Worm (Caenorhabditis elegans): ENCODE measurements around the gene gtf-2H5.

- TF ChIP-seq nhr-237 (tag; optimal IDR thresholded peaks at IDR 0.05) (no peak), nhr-11 (tag; optimal IDR thresholded peaks at IDR 0.05) (no peak), fos-1 (tag; optimal IDR thresholded peaks at IDR 0.05) (no peak), unc-86 (tag; optimal IDR thresholded peaks at IDR 0.05) (no peak), tbx-2 (tag; optimal IDR thresholded peaks at IDR 0.05) (no peak), mab-9 (GFP tag; IDR thresholded peaks at IDR 0.05) (no peak), ceh-63 (GFP tag; optimal IDR thresholded peaks at IDR 0.05) (no peak), nhr-12 (tag; optimal IDR thresholded peaks at IDR 0.05) (no peak)
These were observed 29.7 kb downstream of the gtf-2H5 start for ce11 chrIII:547709-548108.

Data from whole organism, L1 larva.